Worm (Caenorhabditis elegans) whole organism, L4 larva: ENCODE data around the gene Y44A6B.3.

Source experiments
- T26A8.4 ChIP-seq: fragments of 200-800 bp; sonication (Bioruptor generic); IDR thresholded peaks from 2 replicates; pipeline ENCODE4 v1.3.6; 2022; ENCODE audit warnings: missing genetic modification characterization, missing compliant biosample characterization
- Y5F2A.4 ChIP-seq: fragments of 200-800 bp; sonication (Bioruptor generic); optimal IDR thresholded peaks from 2 replicates; lab custom pipeline; 2018; ENCODE audit warnings: mild to moderate bottlenecking, missing genetic modification characterization, missing compliant biosample characterization
- ama-1 ChIP-seq: fragments of 150-350 bp; optimal IDR thresholded peaks from 2 replicates; lab custom pipeline; 2014; ENCODE audit warnings: inconsistent platforms, mixed read lengths
- ces-1 ChIP-seq: fragments of 150-350 bp; sonication (generic microtip); optimal IDR thresholded peaks from 4 replicates; lab custom pipeline; 2014; ENCODE audit warnings: missing biosample characterization, missing genetic modification reagents, missing genetic modification characterization
- dmd-8 ChIP-seq: fragments of 200-800 bp; sonication (Bioruptor generic); IDR thresholded peaks from 2 replicates; pipeline ENCODE4 v1.3.6; 2022; ENCODE audit warnings: missing genetic modification characterization, missing compliant biosample characterization
- fos-1 ChIP-seq: fragments of 150-350 bp; optimal IDR thresholded peaks from 2 replicates; lab custom pipeline; 2014; ENCODE audit warnings: missing biosample characterization, missing genetic modification characterization
- lim-7 ChIP-seq: fragments of 200-800 bp; sonication (Bioruptor generic); IDR thresholded peaks from 2 replicates; pipeline ENCODE4 v1.3.6; 2022; ENCODE audit warnings: missing genetic modification characterization, missing compliant biosample characterization
- mxl-3 ChIP-seq: fragments of 200-800 bp; sonication (Bioruptor generic); optimal IDR thresholded peaks from 2 replicates; lab custom pipeline; 2018; ENCODE audit warnings: mild to moderate bottlenecking, missing genetic modification characterization, missing compliant biosample characterization
- nhr-237 ChIP-seq: sonication (generic microtip); optimal IDR thresholded peaks from 2 replicates; lab custom pipeline; 2017; ENCODE audit warnings: missing biosample characterization, missing genetic modification characterization
- nhr-42 ChIP-seq: fragments of 200-800 bp; sonication (Bioruptor generic); IDR thresholded peaks from 2 replicates; pipeline ENCODE4 v1.3.6; 2022; ENCODE audit warnings: missing genetic modification characterization, missing compliant biosample characterization
- nhr-48 ChIP-seq: sonication (generic microtip); optimal IDR thresholded peaks from 2 replicates; lab custom pipeline; 2016; ENCODE audit warnings: mild to moderate bottlenecking, missing genetic modification characterization, missing compliant biosample characterization
- zip-2 ChIP-seq: fragments of 150-350 bp; optimal IDR thresholded peaks from 2 replicates; lab custom pipeline; 2014; ENCODE audit warnings: missing biosample characterization, missing genetic modification characterization

DNA sequence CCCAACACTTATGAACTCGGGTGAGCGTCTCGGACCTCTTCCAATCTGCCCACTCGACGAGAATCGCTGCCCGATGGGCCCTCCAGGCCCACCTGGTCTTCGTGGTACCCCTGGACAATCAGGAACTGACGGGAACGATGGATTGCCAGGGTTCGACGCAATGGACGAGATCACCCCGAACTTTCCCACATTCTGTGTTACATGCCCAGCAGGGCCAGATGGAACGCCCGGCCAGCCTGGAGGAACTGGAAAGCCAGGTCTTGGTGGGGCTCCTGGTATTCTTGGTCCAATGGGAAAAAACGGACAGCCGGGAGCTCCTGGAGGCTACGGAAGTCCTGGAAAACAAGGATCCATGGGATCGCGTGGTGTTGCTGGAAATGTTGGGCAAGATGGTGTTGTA, 37.5 kb downstream of the Y44A6B.3 start:
- TF ChIP-seq T26A8.4, result no peak
- TF ChIP-seq lim-7, result no peak
- TF ChIP-seq dmd-8 (GFP tag; lab: Robert Waterston, UW), result no peak
- TF ChIP-seq ama-1, result no peak
- TF ChIP-seq nhr-237 (tag; lab: Kevin White, UChicago), result no peak
- no peak for TF ChIP-seq nhr-42
- TF ChIP-seq Y5F2A.4 (GFP tag; lab: Kevin White, UChicago), result no peak
- TF ChIP-seq zip-2, result no peak
- TF ChIP-seq ces-1, result no peak
- TF ChIP-seq mxl-3 (GFP tag; lab: Kevin White, UChicago), result no peak
- TF ChIP-seq nhr-48 (tag; lab: Kevin White, UChicago), result no peak
- no peak for TF ChIP-seq fos-1 (tag; lab: Kevin White, UChicago)
